Worm (Caenorhabditis elegans) whole organism, mixed stage, embryonic: ENCODE data around the gene srbc-66.

Experiments
- M03D4.4 ChIP-seq: sonication (generic microtip); optimal IDR thresholded peaks from 2 replicates; lab custom pipeline; 2017; ENCODE audit warnings: mild to moderate bottlenecking, missing genetic modification characterization, missing compliant biosample characterization
- ces-1 ChIP-seq: fragments of 150-350 bp; optimal IDR thresholded peaks from 2 replicates; lab custom pipeline; 2014; ENCODE audit warnings: missing biosample characterization, missing genetic modification reagents, missing genetic modification characterization
- elt-3 ChIP-seq: fragments of 150-350 bp; optimal IDR thresholded peaks from 2 replicates; lab custom pipeline; 2014; ENCODE audit warnings: missing biosample characterization, missing genetic modification characterization
- ham-2 ChIP-seq: fragments of 200-800 bp; sonication (Bioruptor generic); optimal IDR thresholded peaks from 2 replicates; lab custom pipeline; 2018; ENCODE audit warnings: mild to moderate bottlenecking, missing genetic modification characterization, missing compliant biosample characterization
- mep-1 ChIP-seq: fragments of 150-350 bp; optimal IDR thresholded peaks from 2 replicates; lab custom pipeline; 2017; ENCODE audit warnings: missing biosample characterization, missing genetic modification reagents, missing genetic modification characterization, inconsistent platforms
- nhr-12 ChIP-seq: fragments of 150-350 bp; optimal IDR thresholded peaks from 2 replicates; lab custom pipeline; 2014; ENCODE audit warnings: missing biosample characterization, missing genetic modification characterization
- nhr-76 ChIP-seq: sonication (generic microtip); optimal IDR thresholded peaks from 2 replicates; lab custom pipeline; 2017; ENCODE audit warnings: missing biosample characterization, missing genetic modification characterization
- snpc-4 ChIP-seq: fragments of 150-350 bp; optimal IDR thresholded peaks from 2 replicates; lab custom pipeline; 2014; ENCODE audit warnings: missing biosample characterization, missing genetic modification characterization
- sptf-1 ChIP-seq: sonication (generic microtip); optimal IDR thresholded peaks from 2 replicates; lab custom pipeline; 2017; ENCODE audit warnings: mild to moderate bottlenecking, missing genetic modification characterization, moderate library complexity, missing compliant biosample characterization
- unc-39 ChIP-seq: fragments of 150-350 bp; optimal IDR thresholded peaks from 2 replicates; lab custom pipeline; 2014; ENCODE audit warnings: missing biosample characterization, missing genetic modification characterization
- ztf-11 ChIP-seq: fragments of 150-350 bp; optimal IDR thresholded peaks from 2 replicates; lab custom pipeline; 2014; ENCODE audit warnings: missing biosample characterization, missing genetic modification characterization

DNA sequence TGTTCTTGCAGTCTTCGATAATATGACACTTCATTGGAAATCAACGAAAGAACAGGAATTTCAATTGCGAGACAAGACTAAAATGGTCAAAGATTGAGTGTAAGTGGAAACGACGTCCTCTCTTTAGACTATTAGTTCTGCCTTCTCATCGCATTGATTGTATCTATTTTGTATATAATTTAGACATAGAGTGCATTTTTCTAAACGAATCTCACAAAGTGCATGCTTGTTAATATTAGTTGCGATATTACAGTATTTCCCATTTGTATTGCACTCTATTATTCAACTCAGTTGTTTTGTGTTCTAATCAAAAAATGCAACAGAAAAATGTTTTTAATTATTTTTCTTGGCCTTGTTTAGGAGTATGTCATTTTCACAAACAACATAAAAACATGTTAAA lies 7.8 kb downstream of the srbc-66 start, which contains the start of gene nhr-93:
- TF ChIP-seq snpc-4 (tag; lab: Kevin White, UChicago), result no peak
- no peak for TF ChIP-seq nhr-12 (tag; lab: Kevin White, UChicago)
- TF ChIP-seq nhr-76 (tag; lab: Kevin White, UChicago), result no peak
- TF ChIP-seq sptf-1, result no peak
- TF ChIP-seq elt-3 (tag; lab: Kevin White, UChicago), result no peak
- no peak for TF ChIP-seq unc-39 (tag; lab: Kevin White, UChicago)
- TF ChIP-seq ztf-11, result no peak
- no peak for TF ChIP-seq ham-2
- TF ChIP-seq M03D4.4 (tag; lab: Kevin White, UChicago), result no peak
- TF ChIP-seq mep-1, result no peak
- TF ChIP-seq ces-1, result no peak
